Fruit fly (Drosophila melanogaster): ENCODE results near the gene Ythdf.

DNA sequence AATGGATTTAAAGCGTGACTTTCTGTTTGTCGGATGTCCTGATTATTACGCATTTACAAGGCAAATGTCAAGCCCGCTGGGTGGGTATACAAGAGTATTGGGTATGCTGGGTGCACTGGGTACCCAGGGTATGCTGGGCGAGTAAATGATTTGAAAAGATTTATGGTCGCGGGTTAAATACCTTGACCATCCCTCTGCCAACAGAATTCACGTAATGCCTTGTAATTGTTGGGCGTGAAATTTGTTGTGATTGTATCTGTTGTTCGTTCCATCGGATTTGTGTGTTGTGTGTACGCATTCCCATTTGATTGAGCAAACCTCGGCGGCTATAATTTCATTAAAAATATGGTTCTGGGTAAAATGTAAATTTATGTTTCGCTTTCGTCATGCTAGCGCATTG lies 39.6 kb upstream of the Ythdf start:
- no peak for TF ChIP-seq CG11762 (GFP tag; optimal IDR thresholded peaks at IDR 0.05; ENCODE audit: insufficient read depth)
- no peak for TF ChIP-seq Sox102F (GFP tag; optimal IDR thresholded peaks at IDR 0.05)
- TF ChIP-seq OdsH (GFP tag; optimal IDR thresholded peaks at IDR 0.05) = no peak
- no peak for TF ChIP-seq Blimp-1 (GFP tag; optimal IDR thresholded peaks at IDR 0.05)
- no peak for TF ChIP-seq Eip75B (GFP tag; optimal IDR thresholded peaks at IDR 0.05)
- no peak for TF ChIP-seq fkh (GFP tag; optimal IDR thresholded peaks at IDR 0.05)
- no peak for TF ChIP-seq dsx (GFP tag; optimal IDR thresholded peaks at IDR 0.05; ENCODE audit: poor library complexity, severe bottlenecking)
- no peak for TF ChIP-seq Sox14 (GFP tag; optimal IDR thresholded peaks at IDR 0.05)
- TF ChIP-seq CG32006 (GFP tag; optimal IDR thresholded peaks at IDR 0.05) = no peak
- TF ChIP-seq CG6276 (GFP tag; optimal IDR thresholded peaks at IDR 0.05) = no peak

Measured in whole organism, prepupa.